Worm (Caenorhabditis elegans) whole organism, young adult: ENCODE results near the gene C04A2.15.

Experiments
- F49E8.2 ChIP-seq: sonication (generic microtip); optimal IDR thresholded peaks from 3 replicates; lab custom pipeline; 2017; ENCODE audit warnings: missing genetic modification characterization, mild to moderate bottlenecking, missing compliant biosample characterization, antibody characterized with exemption, moderate library complexity; ENCODE audit not compliant: insufficient read depth
- Y67H2A.10 ChIP-seq: fragments of 200-800 bp; sonication (Bioruptor generic); conservative IDR thresholded peaks from 2 replicates; pipeline ENCODE4 v1.3.6; 2022; ENCODE audit warnings: missing genetic modification reagents, missing genetic modification characterization, missing compliant biosample characterization
- atf-7 ChIP-seq: sonication (generic microtip); optimal IDR thresholded peaks from 2 replicates; lab custom pipeline; 2017; ENCODE audit warnings: mild to moderate bottlenecking, missing genetic modification characterization, missing compliant biosample characterization
- bed-1 ChIP-seq: fragments of 200-800 bp; sonication (Bioruptor generic); IDR thresholded peaks from 2 replicates; pipeline ENCODE4 v1.3.6; 2022; ENCODE audit warnings: missing genetic modification reagents, missing genetic modification characterization, missing compliant biosample characterization
- ets-4 ChIP-seq: fragments of 200-800 bp; sonication (Bioruptor generic); optimal IDR thresholded peaks from 2 replicates; lab custom pipeline; 2018; ENCODE audit warnings: mild to moderate bottlenecking, missing genetic modification characterization, missing compliant biosample characterization
- hlh-12 ChIP-seq: sonication (generic microtip); optimal IDR thresholded peaks from 2 replicates; lab custom pipeline; 2016; ENCODE audit warnings: missing genetic modification characterization, missing compliant biosample characterization
- let-607 ChIP-seq, 2 experiments: fragments of 200-800 bp in 1 of 2; sonication (Bioruptor generic) in 1 of 2; sonication (generic microtip) in 1 of 2; optimal IDR thresholded peaks; 2 replicates each; lab custom pipeline; 2016 to 2018; ENCODE audit warnings: mild to moderate bottlenecking in 2 of 2, missing compliant biosample characterization in 2 of 2, missing genetic modification characterization in 2 of 2, moderate library complexity in 2 of 2, missing genotype in 1 of 2
- lin-54 ChIP-seq: fragments of 200-800 bp; sonication (Bioruptor generic); optimal IDR thresholded peaks from 2 replicates; lab custom pipeline; 2018; ENCODE audit warnings: mild to moderate bottlenecking, missing genetic modification characterization, missing compliant biosample characterization
- lsy-27 ChIP-seq: sonication (generic microtip); optimal IDR thresholded peaks from 2 replicates; lab custom pipeline; 2017; ENCODE audit warnings: missing genetic modification characterization, mild to moderate bottlenecking, missing compliant biosample characterization, antibody characterized with exemption, missing genotype, borderline replicate concordance; ENCODE audit not compliant: insufficient read depth
- madf-8 ChIP-seq: fragments of 200-800 bp; sonication (Bioruptor generic); conservative IDR thresholded peaks from 2 replicates; pipeline ENCODE4 v1.3.6; 2022; ENCODE audit warnings: missing genetic modification reagents, missing genetic modification characterization, missing compliant biosample characterization
- snpc-4 ChIP-seq, 5 experiments: fragments of 150-350 bp in 1 of 5; sonication (generic microtip) in 4 of 5; optimal IDR thresholded peaks; 2 replicates each; lab custom pipeline; 2014 to 2018; ENCODE audit warnings: missing genetic modification characterization in 5 of 5, missing biosample characterization in 3 of 5, antibody characterized with exemption in 2 of 5, mild to moderate bottlenecking in 2 of 5, missing compliant biosample characterization in 2 of 5, missing genotype in 2 of 5, moderate library complexity in 2 of 5, missing genetic modification reagents in 1 of 5
- unc-130 ChIP-seq: sonication (generic microtip); optimal IDR thresholded peaks from 2 replicates; lab custom pipeline; 2016; ENCODE audit warnings: missing genetic modification reagents, missing genetic modification characterization, missing compliant biosample characterization
- xnd-1 ChIP-seq: sonication (generic microtip); optimal IDR thresholded peaks from 2 replicates; lab custom pipeline; 2016; ENCODE audit warnings: missing genotype, missing genetic modification reagents, missing genetic modification characterization, missing compliant biosample characterization

- TF ChIP-seq xnd-1 (tag; lab: Kevin White, UChicago) = no peak
- no peak for TF ChIP-seq hlh-12 (tag; lab: Kevin White, UChicago)
- TF ChIP-seq bed-1 (GFP tag; lab: Robert Waterston, UW) = no peak
- TF ChIP-seq unc-130 = no peak
- TF ChIP-seq atf-7 = no peak
- no peak for TF ChIP-seq F49E8.2 (tag; lab: Kevin White, UChicago)
- no peak for TF ChIP-seq let-607 (tag; optimal IDR thresholded peaks at IDR 0.05; lab: Kevin White, UChicago)
- no peak for TF ChIP-seq lsy-27
- TF ChIP-seq madf-8 (GFP tag; lab: Robert Waterston, UW) = no peak
- no peak for TF ChIP-seq ets-4 (GFP tag; lab: Kevin White, UChicago)
- TF ChIP-seq snpc-4 (GFP tag; optimal IDR thresholded peaks at IDR 0.05; lab: Kevin White, UChicago) = no peak
- no peak for TF ChIP-seq snpc-4 (tag; optimal IDR thresholded peaks at IDR 0.05; lab: Kevin White, UChicago)
- TF ChIP-seq lin-54 (GFP tag; lab: Kevin White, UChicago) = no peak
- no peak for TF ChIP-seq Y67H2A.10 (GFP tag; lab: Robert Waterston, UW)
Observed at ce11 chrII:6821832-6822231, 30.2 kb upstream of the C04A2.15 start.
